Worm (Caenorhabditis elegans): Measurements from ENCODE around the gene srh-201.

srh-201 gene

ce11 chrV:9041030-9041429 is 27.4 kb upstream of the srh-201 start, which contains the start of gene cyp-33B1:
TSS of gene cyp-33B1 (plus strand) at chrV:9041330.
- TF ChIP-seq C17E4.6 (GFP tag; IDR thresholded peaks at IDR 0.05) (no peak), egl-44 (GFP tag; IDR thresholded peaks at IDR 0.05) (no peak), snpc-1.1 (tag; optimal IDR thresholded peaks at IDR 0.05; ENCODE audit: insufficient read depth) (no peak), ceh-40 (GFP tag; IDR thresholded peaks at IDR 0.05) (no peak), ceh-58 (GFP tag; IDR thresholded peaks at IDR 0.05) (no peak), dox-1 (GFP tag; IDR thresholded peaks at IDR 0.05) (no peak)

- TF ChIP-seq lin-26 (GFP tag; IDR thresholded peaks at IDR 0.05) (no peak), unc-130 (GFP tag; optimal IDR thresholded peaks at IDR 0.05) (no peak), nhr-80 (tag; optimal IDR thresholded peaks at IDR 0.05) (no peak), sdz-38 (tag; optimal IDR thresholded peaks at IDR 0.05) (no peak), ccch-3 (GFP tag; optimal IDR thresholded peaks at IDR 0.05) (no peak), xnd-1 (tag; optimal IDR thresholded peaks at IDR 0.05) (no peak), attf-3 (GFP tag; conservative IDR thresholded peaks at IDR 0.05) (no peak), B0035.1 (tag; optimal IDR thresholded peaks at IDR 0.05) (no peak), die-1 (tag; optimal IDR thresholded peaks at IDR 0.05) (no peak), egl-18 (GFP tag; IDR thresholded peaks at IDR 0.05) (no peak), lin-35 (GFP tag; optimal IDR thresholded peaks at IDR 0.05) (no peak)
Measured at ce11 chrV:9035685-9036084, 22.0 kb upstream of the srh-201 start, which contains the start of gene srsx-34. TSS of gene srsx-34 (plus strand) at chrV:9035985.

ce11 chrV:9033267-9033666 is 19.6 kb upstream of the srh-201 start, which contains the start of gene C25E10.4:
TSS of gene C25E10.4 (plus strand) at chrV:9033567.
- no peak for TF ChIP-seq aptf-2 (GFP tag; conservative IDR thresholded peaks at IDR 0.05)
- no peak for TF ChIP-seq Y56A3A.18 (GFP tag; IDR thresholded peaks at IDR 0.05)
- no peak for TF ChIP-seq nhr-90 (tag; optimal IDR thresholded peaks at IDR 0.05)
- no peak for TF ChIP-seq atf-7 (tag; optimal IDR thresholded peaks at IDR 0.05)
- TF ChIP-seq nhr-120 (GFP tag; IDR thresholded peaks at IDR 0.05) = no peak
- no peak for TF ChIP-seq pbrm-1 (GFP tag; IDR thresholded peaks at IDR 0.05)
- no peak for TF ChIP-seq tbp1 (GFP tag; optimal IDR thresholded peaks at IDR 0.05)
- no peak for TF ChIP-seq nhr-179 (tag; optimal IDR thresholded peaks at IDR 0.05)
- no peak for TF ChIP-seq Y95B8A.8 (GFP tag; IDR thresholded peaks at IDR 0.05)
- no peak for TF ChIP-seq C06A6.2 (GFP tag; conservative IDR thresholded peaks at IDR 0.05)
- TF ChIP-seq ceh-91 (GFP tag; IDR thresholded peaks at IDR 0.05) = no peak
- TF ChIP-seq F57A8.1 (GFP tag; optimal IDR thresholded peaks at IDR 0.05) = no peak
- TF ChIP-seq nhr-27 (tag; optimal IDR thresholded peaks at IDR 0.05) = no peak
- no peak for TF ChIP-seq let-526 (GFP tag; IDR thresholded peaks at IDR 0.05)
- TF ChIP-seq somi-1 (GFP tag; optimal IDR thresholded peaks at IDR 0.05) = no peak
- no peak for TF ChIP-seq attf-6 (GFP tag; IDR thresholded peaks at IDR 0.05)
- TF ChIP-seq ztf-18 (tag; optimal IDR thresholded peaks at IDR 0.05) = no peak
- TF ChIP-seq unc-62 (GFP tag; optimal IDR thresholded peaks at IDR 0.05) = no peak
- no peak for TF ChIP-seq zfh-2 (GFP tag; conservative IDR thresholded peaks at IDR 0.05)

ce11 chrV:9030248-9030647 is 16.6 kb upstream of the srh-201 start, which contains the start of gene C25E10.5:
TSS of gene C25E10.5 (plus strand) at chrV:9030548.
- TF ChIP-seq lin-40 (tag; optimal IDR thresholded peaks at IDR 0.05) = no peak
- TF ChIP-seq B0019.2 (GFP tag; conservative IDR thresholded peaks at IDR 0.05) = no peak
- TF ChIP-seq ccch-3 (GFP tag; optimal IDR thresholded peaks at IDR 0.05) = no peak
- TF ChIP-seq T07F8.4 (tag; optimal IDR thresholded peaks at IDR 0.05) = no peak
- TF ChIP-seq akir-1 (GFP tag; optimal IDR thresholded peaks at IDR 0.05) = no peak
- TF ChIP-seq snpc-3.4 (tag; optimal IDR thresholded peaks at IDR 0.05) = no peak
- TF ChIP-seq chd-7 (tag; optimal IDR thresholded peaks at IDR 0.05) = no peak
- no peak for TF ChIP-seq ztf-18 (tag; optimal IDR thresholded peaks at IDR 0.05)
- no peak for TF ChIP-seq fkh-3 (tag; optimal IDR thresholded peaks at IDR 0.05)
- no peak for TF ChIP-seq snpc-1.1 (tag; optimal IDR thresholded peaks at IDR 0.05; ENCODE audit: insufficient read depth)
- TF ChIP-seq F22D6.2 (tag; optimal IDR thresholded peaks at IDR 0.05) = no peak
- TF ChIP-seq nfya-2 (GFP tag; IDR thresholded peaks at IDR 0.05) = no peak
- no peak for TF ChIP-seq xnd-1 (tag; optimal IDR thresholded peaks at IDR 0.05)
- TF ChIP-seq lin-54 (GFP tag; optimal IDR thresholded peaks at IDR 0.05) = no peak
- no peak for TF ChIP-seq F37B4.10 (GFP tag; IDR thresholded peaks at IDR 0.05)

All from whole organism, young adult.